Worm (Caenorhabditis elegans): Measurements from ENCODE around the gene pek-1.

DNA sequence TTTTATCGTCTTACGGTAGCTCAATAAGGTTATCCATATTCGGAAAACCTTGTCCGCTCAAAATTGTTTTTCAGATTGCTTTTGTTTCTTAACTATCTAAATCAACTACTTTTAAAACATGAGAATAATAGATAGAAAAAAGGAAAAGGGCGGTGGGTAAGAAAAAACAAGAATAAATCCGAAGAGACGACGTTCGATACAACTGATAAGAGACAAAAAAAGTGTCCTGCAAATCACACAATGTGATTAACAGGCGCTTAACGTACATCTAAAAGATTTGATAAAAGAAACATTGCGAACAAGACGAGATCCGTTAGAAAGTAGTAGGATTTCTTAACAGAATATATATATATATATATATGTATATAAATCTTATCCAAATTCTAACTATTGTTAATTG, 18.8 kb upstream of the pek-1 start, which contains the start of gene hum-4:
- no peak for TF ChIP-seq tra-4 (tag; optimal IDR thresholded peaks at IDR 0.05)
- TF ChIP-seq ets-7 (tag; optimal IDR thresholded peaks at IDR 0.05), result no peak
- TF ChIP-seq hmg-4 (GFP tag; optimal IDR thresholded peaks at IDR 0.05), result no peak
- no peak for TF ChIP-seq aly-1 (tag; optimal IDR thresholded peaks at IDR 0.05)
- no peak for TF ChIP-seq ama-1 (optimal IDR thresholded peaks at IDR 0.05)
- no peak for TF ChIP-seq hmbx-1 (tag; optimal IDR thresholded peaks at IDR 0.05)
- TF ChIP-seq sea-1 (GFP tag; conservative IDR thresholded peaks at IDR 0.05), result no peak
- no peak for TF ChIP-seq scrt-1 (GFP tag; IDR thresholded peaks at IDR 0.05)
- TF ChIP-seq tbx-37 (GFP tag; conservative IDR thresholded peaks at IDR 0.05), result no peak
- TF ChIP-seq F13C5.2 (tag; optimal IDR thresholded peaks at IDR 0.05), result no peak
- no peak for TF ChIP-seq tbx-11 (GFP tag; IDR thresholded peaks at IDR 0.05)
- TF ChIP-seq B0310.2 (tag; optimal IDR thresholded peaks at IDR 0.05), result no peak
- no peak for TF ChIP-seq pes-1 (GFP tag; IDR thresholded peaks at IDR 0.05)
- no peak for TF ChIP-seq flt-1 (GFP tag; IDR thresholded peaks at IDR 0.05)

All from whole organism, early embryonic.